Fruit fly (Drosophila melanogaster): Measurements from ENCODE around the gene CG5776.

CG5776 gene

dm6 chr2L:12704418-12704920, at the start of gene CG5776, which contains the start of gene spict:
Gene CG5776, minus strand, starts transcription at chr2L:12704451.
Gene spict, plus strand, starts transcription at chr2L:12704725.
- TF ChIP-seq CG8478 (optimal IDR thresholded peaks at IDR 0.05) (no peak), CTCF (optimal IDR thresholded peaks at IDR 0.05) (peak in 1 of 2 experiments; percentile 15)

- TF ChIP-seq CG8478 (optimal IDR thresholded peaks at IDR 0.05): no peak
- TF ChIP-seq CTCF (optimal IDR thresholded peaks at IDR 0.05): no peak
These were observed 45.8 kb upstream of the CG5776 start for dm6 chr2L:12750060-12750459.

- TF ChIP-seq CTCF (optimal IDR thresholded peaks at IDR 0.05) (no peak), CG8478 (optimal IDR thresholded peaks at IDR 0.05) (no peak)
These were observed 17.6 kb upstream of the CG5776 start, which contains the start of gene Pih1D1 for dm6 chr2L:12721794-12722315. Gene Pih1D1, minus strand, starts transcription at chr2L:12721843.

- TF ChIP-seq CG8478 (optimal IDR thresholded peaks at IDR 0.05): no peak
- no peak for TF ChIP-seq CTCF (optimal IDR thresholded peaks at IDR 0.05)
These were observed 16.5 kb upstream of the CG5776 start for dm6 chr2L:12720430-12721396.

dm6 chr2L:12719712-12720429, 15.6 kb upstream of the CG5776 start:
- no peak for TF ChIP-seq CTCF (optimal IDR thresholded peaks at IDR 0.05)
- TF ChIP-seq CG8478 (optimal IDR thresholded peaks at IDR 0.05): no peak

- no peak for TF ChIP-seq CTCF (optimal IDR thresholded peaks at IDR 0.05)
- TF ChIP-seq CG8478 (optimal IDR thresholded peaks at IDR 0.05): no peak
These were observed 14.5 kb upstream of the CG5776 start, which contains the start of gene MRP for dm6 chr2L:12718437-12719376. Gene MRP, plus strand, starts transcription at chr2L:12719045.

dm6 chr2L:12712852-12713251, 8.6 kb upstream of the CG5776 start, which contains the start of gene CG5787:
Gene CG5787, minus strand, starts transcription at chr2L:12712952.
- TF ChIP-seq CTCF (optimal IDR thresholded peaks at IDR 0.05): no peak
- TF ChIP-seq CG8478 (optimal IDR thresholded peaks at IDR 0.05): no peak

dm6 chr2L:12712255-12712654, 8.0 kb upstream of the CG5776 start:
- TF ChIP-seq CTCF (optimal IDR thresholded peaks at IDR 0.05): no peak
- no peak for TF ChIP-seq CG8478 (optimal IDR thresholded peaks at IDR 0.05)

- no peak for TF ChIP-seq CG8478 (optimal IDR thresholded peaks at IDR 0.05)
- TF ChIP-seq CTCF (optimal IDR thresholded peaks at IDR 0.05): no peak
These were observed 4.3 kb upstream of the CG5776 start for dm6 chr2L:12708576-12708975.

- no peak for TF ChIP-seq CG8478 (optimal IDR thresholded peaks at IDR 0.05)
- TF ChIP-seq CTCF (optimal IDR thresholded peaks at IDR 0.05): no peak
These were observed 3.3 kb upstream of the CG5776 start, which contains the start of the genes CG6180 and CG15484 for dm6 chr2L:12707540-12707939. Gene CG6180, plus strand, starts transcription at chr2L:12707661. Gene CG15484, minus strand, starts transcription at chr2L:12707711.

dm6 chr2L:12705376-12705775, 1.1 kb upstream of the CG5776 start:
- TF ChIP-seq CTCF (optimal IDR thresholded peaks at IDR 0.05) (no peak), CG8478 (optimal IDR thresholded peaks at IDR 0.05) (no peak)

dm6 chr2L:12701498-12701897, 2.8 kb downstream of the CG5776 start:
- TF ChIP-seq CTCF (optimal IDR thresholded peaks at IDR 0.05) (no peak), CG8478 (optimal IDR thresholded peaks at IDR 0.05) (no peak)

- no peak for TF ChIP-seq CTCF (optimal IDR thresholded peaks at IDR 0.05)
- TF ChIP-seq CG8478 (optimal IDR thresholded peaks at IDR 0.05): no peak
These were observed 3.8 kb downstream of the CG5776 start, which contains the start of gene CG17036 for dm6 chr2L:12700381-12700963. Gene CG17036, minus strand, starts transcription at chr2L:12700746.
